Worm (Caenorhabditis elegans): Measurements from ENCODE around the gene dhs-20.

dhs-20 gene

DNA sequence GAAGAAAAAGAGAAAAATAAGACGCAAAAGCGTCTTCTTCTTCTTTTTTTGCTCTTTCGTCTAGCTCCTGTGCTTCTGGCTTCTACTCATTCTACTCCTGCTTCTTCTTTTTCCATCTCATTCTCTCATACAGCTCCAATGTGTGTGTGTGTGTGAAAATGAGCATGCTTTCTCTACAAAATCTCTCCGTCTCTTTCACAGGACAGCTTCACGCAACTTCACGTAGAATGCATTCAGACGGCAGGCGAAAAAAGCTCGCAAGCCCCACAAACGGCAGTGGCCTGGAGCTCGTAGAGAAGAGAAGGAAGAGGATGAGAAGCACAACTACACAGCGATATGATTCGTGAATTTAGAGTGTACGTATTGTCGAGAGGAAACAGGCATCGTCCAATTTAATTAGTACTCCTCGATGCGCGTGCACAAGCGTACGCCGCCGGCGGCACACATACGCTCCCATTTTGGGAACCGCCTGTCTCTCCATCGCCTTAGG is 37.0 kb upstream of the dhs-20 start:
- no peak for TF ChIP-seq scrt-1 (GFP tag; IDR thresholded peaks at IDR 0.05)
- no peak for TF ChIP-seq sea-1 (GFP tag; conservative IDR thresholded peaks at IDR 0.05)
- no peak for TF ChIP-seq tbx-11 (GFP tag; IDR thresholded peaks at IDR 0.05)
- no peak for TF ChIP-seq ets-7 (tag; optimal IDR thresholded peaks at IDR 0.05)
- no peak for TF ChIP-seq ama-1 (optimal IDR thresholded peaks at IDR 0.05)
- TF ChIP-seq hmg-4 (GFP tag; optimal IDR thresholded peaks at IDR 0.05): no peak
- no peak for TF ChIP-seq F13C5.2 (tag; optimal IDR thresholded peaks at IDR 0.05)
- no peak for TF ChIP-seq B0310.2 (tag; optimal IDR thresholded peaks at IDR 0.05)
- TF ChIP-seq pes-1 (GFP tag; IDR thresholded peaks at IDR 0.05): no peak
- TF ChIP-seq tbx-37 (GFP tag; conservative IDR thresholded peaks at IDR 0.05): no peak
- no peak for TF ChIP-seq aly-1 (tag; optimal IDR thresholded peaks at IDR 0.05)
- no peak for TF ChIP-seq ceh-13 (GFP tag; optimal IDR thresholded peaks at IDR 0.05)
- no peak for TF ChIP-seq hmbx-1 (tag; optimal IDR thresholded peaks at IDR 0.05)
- TF ChIP-seq ceh-36 (tag; optimal IDR thresholded peaks at IDR 0.05): no peak
- TF ChIP-seq tra-4 (tag; optimal IDR thresholded peaks at IDR 0.05): no peak
- TF ChIP-seq hnd-1 (tag; optimal IDR thresholded peaks at IDR 0.05): no peak
- no peak for TF ChIP-seq flt-1 (GFP tag; IDR thresholded peaks at IDR 0.05)

DNA sequence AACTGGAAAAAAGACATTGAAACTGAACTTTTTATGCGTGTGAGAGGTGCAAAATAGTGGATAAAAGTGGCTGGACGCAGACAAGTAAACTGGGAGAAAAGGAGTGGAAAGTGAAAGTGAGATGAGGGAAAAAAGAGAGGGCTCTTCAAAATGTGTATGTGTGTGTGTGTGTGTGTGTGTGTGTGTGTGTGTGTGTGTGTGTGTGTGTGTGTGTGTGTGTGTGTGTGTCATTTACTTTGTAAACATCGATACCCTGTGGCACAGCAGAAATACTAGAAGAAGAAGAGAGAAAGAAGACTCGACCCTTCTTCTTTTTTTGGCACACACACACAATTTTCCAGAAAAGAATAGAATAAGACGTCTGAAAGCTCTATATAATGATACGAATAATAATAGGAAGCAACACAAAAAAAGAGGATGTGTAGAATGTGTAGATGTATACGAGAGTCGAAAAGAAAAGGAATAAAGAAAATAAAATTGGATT is 34.3 kb upstream of the dhs-20 start:
- no peak for TF ChIP-seq pes-1 (GFP tag; IDR thresholded peaks at IDR 0.05)
- TF ChIP-seq ceh-36 (tag; optimal IDR thresholded peaks at IDR 0.05): peak; percentile 15

DNA sequence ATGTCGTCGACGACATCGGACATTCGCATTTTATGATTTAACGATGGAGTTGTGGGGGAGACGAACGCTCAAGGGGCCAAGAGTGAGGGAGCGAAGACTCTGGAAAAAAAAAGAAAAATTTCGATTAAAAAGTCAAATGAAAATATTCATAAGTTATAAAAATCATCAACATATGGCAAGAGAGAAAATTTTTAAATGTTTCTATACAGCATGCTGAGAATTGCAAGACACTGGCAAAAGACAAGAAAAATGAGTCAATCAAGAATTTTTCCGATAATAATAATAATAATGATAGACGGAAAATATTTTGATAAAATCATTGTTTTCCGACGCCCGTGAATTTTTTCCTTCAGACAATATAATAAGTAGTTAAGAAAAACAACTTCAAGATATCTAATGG is 32.8 kb upstream of the dhs-20 start, which contains the start of gene sipa-1:
Gene sipa-1 (minus strand): TSS at position 101 of the 400 bp plus-strand sequence.
- no peak for TF ChIP-seq sea-1 (GFP tag; conservative IDR thresholded peaks at IDR 0.05)
- TF ChIP-seq ceh-13 (GFP tag; optimal IDR thresholded peaks at IDR 0.05): no peak
- TF ChIP-seq ets-7 (tag; optimal IDR thresholded peaks at IDR 0.05): no peak

DNA sequence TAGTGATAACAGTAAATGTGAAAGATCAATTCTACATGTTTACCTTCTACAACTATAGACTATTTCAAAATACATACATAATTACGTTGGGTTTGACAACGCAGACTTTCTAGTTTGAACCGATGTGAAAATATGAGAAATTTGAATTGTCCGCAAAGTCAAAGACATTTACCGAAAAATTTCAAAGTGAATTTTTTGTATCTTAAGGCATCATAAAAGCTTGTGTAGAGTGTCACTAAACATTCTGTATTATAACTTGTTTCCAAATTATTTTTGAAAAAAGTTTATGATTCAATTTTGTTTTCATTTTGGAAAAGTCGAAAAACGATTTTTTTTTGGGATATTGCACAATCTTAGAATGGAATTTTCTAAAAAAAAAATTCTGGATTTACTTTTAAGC is 31.2 kb upstream of the dhs-20 start:
- no peak for TF ChIP-seq hnd-1 (tag; optimal IDR thresholded peaks at IDR 0.05)

DNA sequence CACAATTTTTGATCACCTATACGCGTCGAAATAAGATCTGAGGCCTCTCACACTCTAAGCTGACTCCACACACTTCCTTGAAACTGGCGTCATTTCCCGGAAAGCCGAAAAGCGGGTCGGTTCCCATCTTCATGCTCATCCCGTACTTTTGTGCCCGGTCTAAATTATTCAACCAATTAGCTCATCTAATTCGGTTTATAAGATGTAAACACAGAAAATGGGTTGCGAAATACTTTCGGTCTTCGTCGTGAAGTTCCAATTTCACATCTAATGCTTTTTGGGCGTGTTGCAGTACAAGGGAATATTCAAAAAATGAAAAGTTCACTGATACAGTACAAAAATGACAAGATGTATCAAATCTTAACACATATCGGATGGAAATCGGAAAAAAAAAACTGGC is 26.8 kb upstream of the dhs-20 start:
- no peak for TF ChIP-seq scrt-1 (GFP tag; IDR thresholded peaks at IDR 0.05)
- TF ChIP-seq tbx-37 (GFP tag; conservative IDR thresholded peaks at IDR 0.05): no peak
- no peak for TF ChIP-seq flt-1 (GFP tag; IDR thresholded peaks at IDR 0.05)
- no peak for TF ChIP-seq ceh-13 (GFP tag; optimal IDR thresholded peaks at IDR 0.05)
- TF ChIP-seq hmg-4 (GFP tag; optimal IDR thresholded peaks at IDR 0.05): no peak
- no peak for TF ChIP-seq tra-4 (tag; optimal IDR thresholded peaks at IDR 0.05)
- TF ChIP-seq ets-7 (tag; optimal IDR thresholded peaks at IDR 0.05): no peak
- no peak for TF ChIP-seq F13C5.2 (tag; optimal IDR thresholded peaks at IDR 0.05)
- no peak for TF ChIP-seq pes-1 (GFP tag; IDR thresholded peaks at IDR 0.05)
- no peak for TF ChIP-seq tbx-11 (GFP tag; IDR thresholded peaks at IDR 0.05)
- TF ChIP-seq aly-1 (tag; optimal IDR thresholded peaks at IDR 0.05): no peak
- no peak for TF ChIP-seq hnd-1 (tag; optimal IDR thresholded peaks at IDR 0.05)
- TF ChIP-seq B0310.2 (tag; optimal IDR thresholded peaks at IDR 0.05): no peak
- TF ChIP-seq hmbx-1 (tag; optimal IDR thresholded peaks at IDR 0.05): no peak
- TF ChIP-seq ceh-36 (tag; optimal IDR thresholded peaks at IDR 0.05): no peak
- no peak for TF ChIP-seq sea-1 (GFP tag; conservative IDR thresholded peaks at IDR 0.05)
- TF ChIP-seq ama-1 (optimal IDR thresholded peaks at IDR 0.05): no peak

DNA sequence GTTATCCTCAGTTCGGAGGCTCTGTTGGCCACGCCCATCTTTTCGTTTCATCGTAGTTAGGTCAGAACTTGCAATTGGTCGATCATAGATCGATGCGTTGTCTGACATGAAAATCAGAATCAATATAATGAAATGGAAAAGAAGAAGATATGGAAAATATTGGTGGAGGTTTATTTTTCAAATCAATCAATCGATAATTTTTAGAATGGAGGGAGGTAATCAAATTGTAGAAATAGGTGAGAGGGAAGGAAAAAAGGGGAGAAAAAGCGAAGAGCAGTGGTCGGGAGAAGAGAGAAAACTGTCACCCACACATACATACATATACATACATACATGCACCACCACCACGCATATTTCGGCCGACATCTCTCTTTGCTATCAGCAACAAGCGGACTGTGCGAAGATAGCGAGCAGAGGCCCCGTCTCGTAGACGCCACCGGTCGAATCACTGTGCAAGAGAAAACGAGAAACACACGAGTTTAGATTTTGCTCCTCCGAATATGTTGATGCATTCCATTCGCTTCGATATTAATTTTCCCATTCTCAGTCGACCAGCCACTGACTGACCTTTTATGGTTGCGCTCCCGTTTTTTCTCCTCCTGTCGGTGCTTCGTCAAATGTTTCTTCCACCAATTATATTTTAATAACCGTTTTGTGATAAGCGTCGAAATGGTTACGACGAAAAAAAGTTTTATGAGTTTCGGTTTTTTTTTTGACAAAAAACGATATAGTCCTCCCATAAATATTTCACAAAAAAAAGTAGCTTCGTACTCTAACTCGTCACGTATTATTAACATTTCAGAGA is 25.1 kb upstream of the dhs-20 start, which contains the start of gene F35B12.10:
Gene F35B12.10 (minus strand): TSS at position 51 of the 805 bp plus-strand sequence.
- TF ChIP-seq hnd-1 (tag; optimal IDR thresholded peaks at IDR 0.05) (no peak), sea-1 (GFP tag; conservative IDR thresholded peaks at IDR 0.05) (no peak), scrt-1 (GFP tag; IDR thresholded peaks at IDR 0.05) (no peak), tbx-11 (GFP tag; IDR thresholded peaks at IDR 0.05) (no peak), ets-7 (tag; optimal IDR thresholded peaks at IDR 0.05) (no peak), ceh-36 (tag; optimal IDR thresholded peaks at IDR 0.05) (no peak), ama-1 (optimal IDR thresholded peaks at IDR 0.05) (no peak), F13C5.2 (tag; optimal IDR thresholded peaks at IDR 0.05) (no peak), tbx-37 (GFP tag; conservative IDR thresholded peaks at IDR 0.05) (no peak), pes-1 (GFP tag; IDR thresholded peaks at IDR 0.05) (no peak), hmg-4 (GFP tag; optimal IDR thresholded peaks at IDR 0.05) (no peak), tra-4 (tag; optimal IDR thresholded peaks at IDR 0.05) (no peak), B0310.2 (tag; optimal IDR thresholded peaks at IDR 0.05) (no peak)

DNA sequence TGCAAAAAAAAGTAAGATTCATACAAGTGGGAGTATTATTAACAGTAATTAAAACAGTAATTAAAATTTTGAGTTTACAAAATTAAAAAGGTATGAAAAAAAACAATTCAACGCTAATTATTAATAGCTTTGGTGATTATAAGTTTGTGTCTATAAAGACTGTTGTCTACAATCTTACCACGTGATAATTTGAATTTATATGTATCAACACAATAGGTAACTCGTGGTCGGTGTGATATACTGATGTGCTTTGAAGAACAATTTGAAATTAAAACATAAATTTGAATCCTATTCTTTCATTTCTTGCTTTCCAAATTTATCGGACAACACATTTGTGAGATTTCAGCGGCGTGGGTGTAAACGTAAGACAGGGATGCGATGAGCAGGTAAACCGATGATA is 23.5 kb upstream of the dhs-20 start:
- no peak for TF ChIP-seq flt-1 (GFP tag; IDR thresholded peaks at IDR 0.05)
- TF ChIP-seq B0310.2 (tag; optimal IDR thresholded peaks at IDR 0.05): no peak
- TF ChIP-seq tra-4 (tag; optimal IDR thresholded peaks at IDR 0.05): no peak
- no peak for TF ChIP-seq hmg-4 (GFP tag; optimal IDR thresholded peaks at IDR 0.05)
- no peak for TF ChIP-seq tbx-11 (GFP tag; IDR thresholded peaks at IDR 0.05)

DNA sequence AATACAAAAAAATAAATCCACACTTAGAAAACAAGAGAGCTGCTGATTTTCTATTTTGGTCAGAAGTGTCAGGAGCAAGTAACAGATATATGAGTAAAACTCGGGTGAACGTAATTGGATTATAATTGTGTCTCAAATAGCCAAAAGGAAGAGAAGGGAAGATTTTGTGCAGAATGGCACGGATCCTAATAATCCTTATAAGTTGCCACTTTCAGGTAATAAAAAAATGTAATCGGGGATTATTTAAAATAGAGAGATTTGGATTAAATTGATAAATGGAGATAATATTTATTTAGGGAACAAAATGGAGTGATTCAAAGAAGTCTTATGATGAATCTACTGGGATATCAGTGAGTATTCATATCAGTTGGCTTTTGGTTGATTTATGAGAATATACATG is 20.6 kb upstream of the dhs-20 start:
- no peak for TF ChIP-seq ceh-36 (tag; optimal IDR thresholded peaks at IDR 0.05)
- no peak for TF ChIP-seq B0310.2 (tag; optimal IDR thresholded peaks at IDR 0.05)
- no peak for TF ChIP-seq hmg-4 (GFP tag; optimal IDR thresholded peaks at IDR 0.05)
- TF ChIP-seq hnd-1 (tag; optimal IDR thresholded peaks at IDR 0.05): no peak
- TF ChIP-seq hmbx-1 (tag; optimal IDR thresholded peaks at IDR 0.05): no peak
- no peak for TF ChIP-seq aly-1 (tag; optimal IDR thresholded peaks at IDR 0.05)
- TF ChIP-seq ama-1 (optimal IDR thresholded peaks at IDR 0.05): no peak
- TF ChIP-seq sea-1 (GFP tag; conservative IDR thresholded peaks at IDR 0.05): no peak
- no peak for TF ChIP-seq tra-4 (tag; optimal IDR thresholded peaks at IDR 0.05)
- TF ChIP-seq flt-1 (GFP tag; IDR thresholded peaks at IDR 0.05): no peak
- no peak for TF ChIP-seq tbx-37 (GFP tag; conservative IDR thresholded peaks at IDR 0.05)
- no peak for TF ChIP-seq scrt-1 (GFP tag; IDR thresholded peaks at IDR 0.05)
- TF ChIP-seq ceh-13 (GFP tag; optimal IDR thresholded peaks at IDR 0.05): no peak
